Worm (Caenorhabditis elegans) whole organism, L1 larva: Measurements from ENCODE around the gene kcc-1.

ENCODE experiments used
- blmp-1 ChIP-seq: fragments of 150-350 bp; optimal IDR thresholded peaks from 2 replicates; lab custom pipeline; 2014; ENCODE audit warnings: missing biosample characterization, missing genetic modification characterization
- dpl-1 ChIP-seq, 3 experiments: fragments of 150-350 bp in 2 of 3; sonication (generic microtip) in 1 of 3; optimal IDR thresholded peaks; 2 replicates each; lab custom pipeline; 2014 to 2017; ENCODE audit warnings: missing biosample characterization in 3 of 3, missing genetic modification characterization in 3 of 3, missing genetic modification reagents in 3 of 3
- elt-2 ChIP-seq: sonication (generic microtip); optimal IDR thresholded peaks from 2 replicates; lab custom pipeline; 2016; ENCODE audit warnings: missing genetic modification characterization, mild to moderate bottlenecking, inconsistent platforms, missing compliant biosample characterization, missing genetic modification reagents
- lin-15B ChIP-seq: fragments of 150-350 bp; sonication (generic microtip); optimal IDR thresholded peaks from 3 replicates; lab custom pipeline; 2014; ENCODE audit warnings: missing biosample characterization, missing genetic modification characterization
- lin-35 ChIP-seq, 2 experiments: fragments of 150-350 bp; optimal IDR thresholded peaks; 2 replicates each; lab custom pipeline; 2014; ENCODE audit warnings: missing biosample characterization in 2 of 2, missing genetic modification characterization in 2 of 2, missing genetic modification reagents in 2 of 2
- nhr-11 ChIP-seq: fragments of 150-350 bp; optimal IDR thresholded peaks from 2 replicates; lab custom pipeline; 2014; ENCODE audit warnings: missing biosample characterization, missing genetic modification characterization
- nhr-237 ChIP-seq: fragments of 150-350 bp; optimal IDR thresholded peaks from 2 replicates; lab custom pipeline; 2014; ENCODE audit warnings: missing biosample characterization, missing genetic modification characterization
- nhr-28 ChIP-seq: fragments of 150-350 bp; optimal IDR thresholded peaks from 2 replicates; lab custom pipeline; 2014; ENCODE audit warnings: missing biosample characterization, missing genetic modification characterization
- nhr-71 ChIP-seq: sonication (generic microtip); optimal IDR thresholded peaks from 2 replicates; lab custom pipeline; 2016; ENCODE audit warnings: mild to moderate bottlenecking, missing genetic modification characterization, moderate library complexity, missing compliant biosample characterization
- pqm-1 ChIP-seq: sonication (generic microtip); optimal IDR thresholded peaks from 3 replicates; lab custom pipeline; 2017; ENCODE audit warnings: missing biosample characterization, missing genetic modification characterization
- snpc-4 ChIP-seq: fragments of 150-350 bp; optimal IDR thresholded peaks from 2 replicates; lab custom pipeline; 2014; ENCODE audit warnings: missing biosample characterization, missing genetic modification characterization
- unc-30 ChIP-seq: sonication (generic microtip); optimal IDR thresholded peaks from 2 replicates; lab custom pipeline; 2017; ENCODE audit warnings: missing biosample characterization, missing genetic modification characterization
- ztf-11 ChIP-seq, 2 experiments: sonication (generic microtip); optimal IDR thresholded peaks; 2 replicates each; lab custom pipeline; 2016 to 2017; ENCODE audit warnings: missing genetic modification characterization in 2 of 2, missing biosample characterization in 1 of 2, missing compliant biosample characterization in 1 of 2

DNA sequence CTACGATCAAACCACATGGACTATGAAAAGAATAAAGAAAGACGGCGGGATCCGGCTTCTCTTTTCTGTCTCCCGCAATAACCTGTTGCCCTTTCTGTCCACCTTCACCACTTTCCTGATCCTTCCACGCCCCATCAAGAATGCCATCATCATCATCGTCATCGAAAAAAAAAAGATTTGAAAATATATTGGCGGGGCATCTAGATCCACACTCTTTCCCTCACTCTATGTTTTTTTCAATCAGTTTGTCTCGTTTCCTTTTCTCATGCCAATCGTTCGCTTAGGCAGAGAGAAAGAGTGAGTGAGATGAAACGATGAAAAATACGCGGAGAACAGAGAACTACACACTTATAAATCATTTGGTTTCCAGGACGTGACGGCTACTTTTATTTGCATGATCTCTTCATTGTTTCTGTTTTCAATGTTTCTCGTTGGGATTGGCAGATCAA, 27.5 kb downstream of the kcc-1 start:
- TF ChIP-seq nhr-11 (tag; lab: Kevin White, UChicago) (no peak), nhr-71 (tag; lab: Kevin White, UChicago) (peak; percentile 32), blmp-1 (tag; lab: Kevin White, UChicago) (peak; percentile 81), pqm-1 (tag; lab: Kevin White, UChicago) (no peak), lin-35 (GFP tag; optimal IDR thresholded peaks at IDR 0.05; lab: Kevin White, UChicago) (no peak), nhr-237 (tag; lab: Kevin White, UChicago) (no peak), lin-15B (tag; lab: Kevin White, UChicago) (no peak), ztf-11 (tag; optimal IDR thresholded peaks at IDR 0.05; lab: Kevin White, UChicago) (no peak), unc-30 (tag; lab: Kevin White, UChicago) (no peak), dpl-1 (GFP tag; optimal IDR thresholded peaks at IDR 0.05; lab: Kevin White, UChicago) (no peak), nhr-28 (tag; lab: Kevin White, UChicago) (no peak), snpc-4 (no peak), elt-2 (tag; lab: Kevin White, UChicago) (no peak)
